Fruit fly (Drosophila melanogaster): ENCODE results near the gene Esp.
A peak's percentile ranks its signal among the peaks of the same experiment; 100 is the strongest.

Gene Esp

DNA sequence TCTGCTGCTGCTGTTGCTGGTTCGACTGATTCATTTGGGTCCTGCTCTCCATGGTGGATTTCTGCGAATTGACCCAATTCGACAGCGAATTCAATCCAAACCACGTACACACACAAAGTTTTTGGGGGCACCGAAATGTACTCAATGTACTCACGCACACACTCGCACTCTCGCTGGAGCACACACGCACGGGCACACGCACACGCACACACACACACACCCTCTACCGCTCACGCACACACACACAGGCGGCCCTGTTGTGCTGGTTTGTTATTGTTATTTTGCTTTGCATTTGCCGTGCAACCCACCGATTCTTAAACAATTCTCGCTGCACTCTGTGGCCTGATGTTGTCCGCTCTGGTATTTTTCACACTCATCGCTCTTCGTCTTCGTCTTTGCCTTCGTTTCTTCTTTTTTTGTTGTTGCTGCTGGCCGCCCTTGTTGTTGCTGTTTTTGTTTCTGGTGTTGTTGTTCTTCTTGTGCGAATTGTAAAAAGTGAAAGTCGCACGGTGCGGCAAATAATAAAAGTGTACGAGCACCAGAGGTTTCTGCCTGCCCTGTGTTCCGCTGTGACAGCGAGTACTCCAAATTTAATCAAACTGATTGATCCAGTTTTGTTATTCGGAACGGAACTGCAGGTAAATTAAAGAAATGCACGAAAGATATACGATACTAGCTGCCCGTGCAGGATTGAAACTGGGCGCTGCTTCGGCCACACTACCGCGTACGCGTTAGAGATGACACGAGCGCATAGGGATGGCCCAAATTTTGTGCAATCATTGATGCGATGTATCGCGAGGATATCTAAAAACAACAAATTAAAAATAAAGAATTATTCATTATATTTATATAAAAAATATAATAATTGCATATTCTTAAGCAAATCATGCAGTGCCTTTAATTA lies 34.5 kb downstream of the Esp start, which contains the start of gene CG3744:
Gene CG3744, minus strand, starts transcription at position 716 of the 904 bp plus-strand sequence.
- peak; percentile 39 for TF ChIP-seq Side (GFP tag; optimal IDR thresholded peaks at IDR 0.05)
- TF ChIP-seq corto (GFP tag; optimal IDR thresholded peaks at IDR 0.05): peak; percentile 44
- TF ChIP-seq CG14014 (GFP tag; IDR thresholded peaks at IDR 0.05): peak; percentile 95
- peak; percentile 54 for TF ChIP-seq repo (GFP tag; optimal IDR thresholded peaks at IDR 0.05)
- TF ChIP-seq BEAF-32 (GFP tag; optimal IDR thresholded peaks at IDR 0.05): peak; percentile 92
- TF ChIP-seq dmrt11E (tag; optimal IDR thresholded peaks at IDR 0.05): peak; percentile 86
- TF ChIP-seq gce (GFP tag; IDR thresholded peaks at IDR 0.05): peak; percentile 87
- peak; percentile 93 for TF ChIP-seq Ada2b (GFP tag; IDR thresholded peaks at IDR 0.05)
- peak; percentile 49; the same call in 1 of the 2 replicates for TF ChIP-seq sim (GFP tag; IDR thresholded peaks at IDR 0.05)
- TF ChIP-seq Chrac-16 (GFP tag; optimal IDR thresholded peaks at IDR 0.05): peak; percentile 86
- peak; percentile 93 for TF ChIP-seq H15 (GFP tag; IDR thresholded peaks at IDR 0.05)
- TF ChIP-seq fd96Cb (tag; optimal IDR thresholded peaks at IDR 0.05): peak; percentile 81
- TF ChIP-seq CG7987 (GFP tag; optimal IDR thresholded peaks at IDR 0.05): peak; percentile 52
- peak; percentile 53 for TF ChIP-seq CG15011 (GFP tag; optimal IDR thresholded peaks at IDR 0.05)
- TF ChIP-seq CG3281 (GFP tag; optimal IDR thresholded peaks at IDR 0.05): peak; percentile 90
- peak; percentile 45 for TF ChIP-seq NC2α (GFP tag; optimal IDR thresholded peaks at IDR 0.05)
- peak; percentile 97 for TF ChIP-seq Scr (GFP tag; IDR thresholded peaks at IDR 0.05; ENCODE audit: partially characterized antibody)
- peak; percentile 67 for TF ChIP-seq jumu (GFP tag; optimal IDR thresholded peaks at IDR 0.05)
- peak; percentile 91 for TF ChIP-seq bcd (GFP tag; optimal IDR thresholded peaks at IDR 0.05)
- peak; percentile 82 for TF ChIP-seq sens (GFP tag)
- peak; percentile 87 for TF ChIP-seq esg (GFP tag; conservative IDR thresholded peaks at IDR 0.05)
- TF ChIP-seq Sin3A (optimal IDR thresholded peaks at IDR 0.05): peak; percentile 73
- TF ChIP-seq ttk (GFP tag; IDR thresholded peaks at IDR 0.05): peak; percentile 89
- peak; percentile 85 for TF ChIP-seq tap (tag; optimal IDR thresholded peaks at IDR 0.05)
- peak; percentile 54 for TF ChIP-seq CG9437 (GFP tag; optimal IDR thresholded peaks at IDR 0.05)
- TF ChIP-seq exex (tag; optimal IDR thresholded peaks at IDR 0.05): no peak
- TF ChIP-seq grau (tag; optimal IDR thresholded peaks at IDR 0.05): peak; percentile 92
- TF ChIP-seq MTF-1 (GFP tag; optimal IDR thresholded peaks at IDR 0.05; ENCODE audit: borderline replicate concordance): peak; percentile 81
- peak; percentile 90 for TF ChIP-seq phol (tag; optimal IDR thresholded peaks at IDR 0.05)
- TF ChIP-seq CG1024 (GFP tag; IDR thresholded peaks at IDR 0.05): peak; percentile 85
- peak; percentile 93 for TF ChIP-seq CG7963 (GFP tag; IDR thresholded peaks at IDR 0.05; ENCODE audit: partially characterized antibody)
- TF ChIP-seq crc (GFP tag; optimal IDR thresholded peaks at IDR 0.05): peak; percentile 25
- TF ChIP-seq sd (tag; optimal IDR thresholded peaks at IDR 0.05): peak; percentile 41
- peak; percentile 61 for TF ChIP-seq CG6765 (GFP tag; optimal IDR thresholded peaks at IDR 0.05)
- peak; percentile 61 for TF ChIP-seq ERR (GFP tag; optimal IDR thresholded peaks at IDR 0.05)
- TF ChIP-seq CG1647 (GFP tag; optimal IDR thresholded peaks at IDR 0.05): peak; percentile 77
- no peak for TF ChIP-seq CG14710 (tag; optimal IDR thresholded peaks at IDR 0.05)
- no peak for TF ChIP-seq eve (GFP tag; optimal IDR thresholded peaks at IDR 0.05)
- TF ChIP-seq gcm2 (GFP tag; optimal IDR thresholded peaks at IDR 0.05): peak; percentile 43
- peak; percentile 87 for TF ChIP-seq HLH4C (GFP tag; IDR thresholded peaks at IDR 0.05; ENCODE audit: partially characterized antibody)
- TF ChIP-seq CG3726 (GFP tag; IDR thresholded peaks at IDR 0.05): peak; percentile 84
- peak; percentile 90 for TF ChIP-seq CG13296 (GFP tag; optimal IDR thresholded peaks at IDR 0.05)
- peak; percentile 41 for TF ChIP-seq CG9876 (GFP tag; optimal IDR thresholded peaks at IDR 0.05)
- peak; percentile 95 for TF ChIP-seq ase (GFP tag; IDR thresholded peaks at IDR 0.05)
- TF ChIP-seq luna (GFP tag; optimal IDR thresholded peaks at IDR 0.05): peak; percentile 37
- peak; percentile 46 for TF ChIP-seq Doc2 (GFP tag; IDR thresholded peaks at IDR 0.05)
- peak; percentile 56 for TF ChIP-seq CG17912 (GFP tag; optimal IDR thresholded peaks at IDR 0.05)
- TF ChIP-seq CG11560 (tag; IDR thresholded peaks at IDR 0.05): peak; percentile 72
- no peak for TF ChIP-seq E2f2 (GFP tag; IDR thresholded peaks at IDR 0.05)
